Worm (Caenorhabditis elegans): ENCODE data around the gene F14H8.8.

- TF ChIP-seq him-1 (tag; optimal IDR thresholded peaks at IDR 0.05) (peak; percentile 3), W03F9.2 (tag; optimal IDR thresholded peaks at IDR 0.05) (no peak)
These were observed 45.6 kb downstream of the F14H8.8 start for ce11 chrV:15074907-15075306.
